Worm (Caenorhabditis elegans): ENCODE measurements around the gene F40F8.5.

DNA sequence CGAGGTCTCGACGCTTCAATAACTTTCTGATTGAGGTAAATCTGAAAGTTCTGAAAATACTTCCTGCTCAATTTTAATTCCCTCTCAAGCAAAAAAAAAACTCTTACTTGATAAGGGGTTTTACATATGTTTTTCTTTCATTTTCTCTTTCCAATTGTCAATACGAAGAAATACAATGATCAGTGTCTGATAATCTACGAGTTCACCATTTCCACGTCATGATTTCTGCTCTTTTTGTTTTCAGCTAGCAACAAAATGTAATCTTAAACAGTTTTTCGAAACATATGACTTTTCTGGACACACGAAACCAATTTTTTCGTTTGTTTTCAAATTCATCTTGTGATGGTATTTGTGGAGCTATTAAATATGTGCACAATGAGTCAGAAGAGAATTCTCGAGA, 21.4 kb upstream of the F40F8.5 start:
- no peak for TF ChIP-seq F55B11.4 (tag; optimal IDR thresholded peaks at IDR 0.05; ENCODE audit: borderline replicate concordance, insufficient read depth)
- TF ChIP-seq lsy-27 (tag; optimal IDR thresholded peaks at IDR 0.05; ENCODE audit: borderline replicate concordance, insufficient read depth) = no peak
- no peak for TF ChIP-seq ekl-4 (GFP tag; IDR thresholded peaks at IDR 0.05)
- no peak for TF ChIP-seq atf-7 (tag; optimal IDR thresholded peaks at IDR 0.05)
- TF ChIP-seq ceh-91 (GFP tag; IDR thresholded peaks at IDR 0.05) = no peak
- no peak for TF ChIP-seq mxl-1 (tag; optimal IDR thresholded peaks at IDR 0.05)
- TF ChIP-seq Y95B8A.8 (GFP tag; IDR thresholded peaks at IDR 0.05) = no peak
- TF ChIP-seq Y79H2A.3 (GFP tag; conservative IDR thresholded peaks at IDR 0.05) = no peak
